Worm (Caenorhabditis elegans): ENCODE measurements around the gene F48G7.9.
A peak's percentile ranks its signal among the peaks of the same experiment; 100 is the strongest.

F48G7.9 gene

ce11 chrV:619054-619453 is 9.4 kb downstream of the F48G7.9 start, which contains the start of gene F48G7.4:
TSS of gene F48G7.4 (plus strand) at chrV:619453.
- TF ChIP-seq fos-1 (tag; optimal IDR thresholded peaks at IDR 0.05): peak; percentile 79
- TF ChIP-seq F13H6.1 (tag; optimal IDR thresholded peaks at IDR 0.05): peak; percentile 74
- TF ChIP-seq Y55F3AM.14 (GFP tag; optimal IDR thresholded peaks at IDR 0.05): peak; percentile 68
- peak; percentile 32 for TF ChIP-seq snpc-4 (tag; optimal IDR thresholded peaks at IDR 0.05)
- TF ChIP-seq ztf-4 (tag; optimal IDR thresholded peaks at IDR 0.05): peak; percentile 25
- peak; percentile 8 for TF ChIP-seq mab-5 (tag; optimal IDR thresholded peaks at IDR 0.05)
- no peak for TF ChIP-seq nhr-12 (tag; optimal IDR thresholded peaks at IDR 0.05)
- peak; percentile 91 for TF ChIP-seq sma-9 (GFP tag; optimal IDR thresholded peaks at IDR 0.05)
- TF ChIP-seq sma-9 (tag; optimal IDR thresholded peaks at IDR 0.05): no peak
- TF ChIP-seq nhr-129 (tag; optimal IDR thresholded peaks at IDR 0.05): peak; percentile 67
- peak; percentile 67 for TF ChIP-seq crh-2 (tag; optimal IDR thresholded peaks at IDR 0.05)
- peak; percentile 8 for TF ChIP-seq gmeb-1 (tag; optimal IDR thresholded peaks at IDR 0.05)
- TF ChIP-seq zag-1 (tag; optimal IDR thresholded peaks at IDR 0.05): peak; percentile 84
- TF ChIP-seq nhr-25 (tag; optimal IDR thresholded peaks at IDR 0.05): peak; percentile 51
- TF ChIP-seq peb-1 (tag; optimal IDR thresholded peaks at IDR 0.05): no peak
- TF ChIP-seq nhr-21 (tag; optimal IDR thresholded peaks at IDR 0.05): peak; percentile 53
- peak in 1 of 2 experiments; percentile 83 for TF ChIP-seq lsy-2 (tag; optimal IDR thresholded peaks at IDR 0.05)
- peak; percentile 44 for TF ChIP-seq lin-13 (GFP tag; optimal IDR thresholded peaks at IDR 0.05)
- TF ChIP-seq unc-55 (GFP tag; optimal IDR thresholded peaks at IDR 0.05): peak; percentile 92
- TF ChIP-seq sem-4 (tag; optimal IDR thresholded peaks at IDR 0.05): peak; percentile 51
- no peak for TF ChIP-seq ceh-82 (tag; optimal IDR thresholded peaks at IDR 0.05)
- TF ChIP-seq C34F6.9 (tag; optimal IDR thresholded peaks at IDR 0.05): peak; percentile 88
- peak; percentile 1 for TF ChIP-seq sma-3 (GFP tag; optimal IDR thresholded peaks at IDR 0.05)
- peak; percentile 58 for TF ChIP-seq unc-62 (GFP tag; optimal IDR thresholded peaks at IDR 0.05)
- TF ChIP-seq egl-27 (tag; optimal IDR thresholded peaks at IDR 0.05): peak; percentile 82
- peak; percentile 32 to 50 for TF ChIP-seq mdl-1 (tag; optimal IDR thresholded peaks at IDR 0.05)
- no peak for TF ChIP-seq lin-39 (tag; optimal IDR thresholded peaks at IDR 0.05)
- no peak for TF ChIP-seq blmp-1 (tag; optimal IDR thresholded peaks at IDR 0.05; ENCODE audit: insufficient read depth)
- TF ChIP-seq mbf-1 (tag; optimal IDR thresholded peaks at IDR 0.05): no peak
- peak; percentile 87 for TF ChIP-seq nhr-6 (tag; optimal IDR thresholded peaks at IDR 0.05)

- TF ChIP-seq nhr-12 (tag; optimal IDR thresholded peaks at IDR 0.05): no peak
- no peak for TF ChIP-seq F13H6.1 (tag; optimal IDR thresholded peaks at IDR 0.05)
- peak; percentile 5 for TF ChIP-seq C34F6.9 (tag; optimal IDR thresholded peaks at IDR 0.05)
- peak; percentile 15 for TF ChIP-seq sma-9 (GFP tag; optimal IDR thresholded peaks at IDR 0.05)
- no peak for TF ChIP-seq sma-9 (tag; optimal IDR thresholded peaks at IDR 0.05)
- TF ChIP-seq elt-3 (tag; optimal IDR thresholded peaks at IDR 0.05): no peak
- TF ChIP-seq lsy-2 (tag; optimal IDR thresholded peaks at IDR 0.05): peak in 1 of 2 experiments; percentile 29
- TF ChIP-seq blmp-1 (tag; optimal IDR thresholded peaks at IDR 0.05; ENCODE audit: insufficient read depth): no peak
These were observed 10.5 kb downstream of the F48G7.9 start for ce11 chrV:617917-618316.

ce11 chrV:615275-615674 is 13.2 kb downstream of the F48G7.9 start, which contains the start of gene F48G7.13:
TSS of gene F48G7.13 (plus strand) at chrV:615575.
- TF ChIP-seq gmeb-1 (tag; optimal IDR thresholded peaks at IDR 0.05) (no peak), fos-1 (tag; optimal IDR thresholded peaks at IDR 0.05) (peak; percentile 49), unc-62 (GFP tag; optimal IDR thresholded peaks at IDR 0.05) (no peak)

ce11 chrV:610217-610616 is 18.2 kb downstream of the F48G7.9 start, which contains the start of gene nhr-90:
TSS of gene nhr-90 (plus strand) at chrV:610512.
- TF ChIP-seq nhr-129 (tag; optimal IDR thresholded peaks at IDR 0.05) (peak; percentile 71), fos-1 (tag; optimal IDR thresholded peaks at IDR 0.05) (peak; percentile 8), ceh-16 (tag; optimal IDR thresholded peaks at IDR 0.05) (no peak), crh-2 (tag; optimal IDR thresholded peaks at IDR 0.05) (peak; percentile 29), sma-9 (GFP tag; optimal IDR thresholded peaks at IDR 0.05) (peak; percentile 57), sma-9 (tag; optimal IDR thresholded peaks at IDR 0.05) (no peak)

- TF ChIP-seq nhr-129 (tag; optimal IDR thresholded peaks at IDR 0.05) (no peak), Y55F3AM.14 (GFP tag; optimal IDR thresholded peaks at IDR 0.05) (no peak), sem-4 (tag; optimal IDR thresholded peaks at IDR 0.05) (no peak), C34F6.9 (tag; optimal IDR thresholded peaks at IDR 0.05) (no peak)
These were observed 18.8 kb downstream of the F48G7.9 start, which contains the start of gene srlf-36 for ce11 chrV:609671-610070. TSS of gene srlf-36 (minus strand) at chrV:609771.

All from whole organism, L2 larva.